Worm (Caenorhabditis elegans): Measurements from ENCODE around the gene ced-5.

ce11 chrIV:10533639-10534038 is 49.7 kb downstream of the ced-5 start, which contains the start of gene T07G12.3:
- no peak for TF ChIP-seq klf-2 (GFP tag; conservative IDR thresholded peaks at IDR 0.05)
- TF ChIP-seq flt-1 (GFP tag; IDR thresholded peaks at IDR 0.05): no peak
- TF ChIP-seq tab-1 (GFP tag; IDR thresholded peaks at IDR 0.05): no peak
- TF ChIP-seq ref-1 (GFP tag; conservative IDR thresholded peaks at IDR 0.05): no peak
